Worm (Caenorhabditis elegans): ENCODE results near the gene F55B12.10.

- TF ChIP-seq ama-1 (optimal IDR thresholded peaks at IDR 0.05) (no peak), tbx-11 (GFP tag; IDR thresholded peaks at IDR 0.05) (no peak), flt-1 (GFP tag; IDR thresholded peaks at IDR 0.05) (no peak), F13C5.2 (tag; optimal IDR thresholded peaks at IDR 0.05) (no peak), scrt-1 (GFP tag; IDR thresholded peaks at IDR 0.05) (no peak), pes-1 (GFP tag; IDR thresholded peaks at IDR 0.05) (no peak), tra-4 (tag; optimal IDR thresholded peaks at IDR 0.05) (no peak), aly-1 (tag; optimal IDR thresholded peaks at IDR 0.05) (no peak)
Measured at ce11 chrV:13863700-13864099, 24.2 kb downstream of the F55B12.10 start.
